Worm (Caenorhabditis elegans) whole organism, L1 larva: Measurements from ENCODE around the gene Y8A9A.2.

Experiments used
- aly-2 ChIP-seq: fragments of 150-350 bp; optimal IDR thresholded peaks from 2 replicates; lab custom pipeline; 2014; ENCODE audit warnings: missing biosample characterization, missing genetic modification characterization
- elt-3 ChIP-seq, 6 experiments: fragments of 150-350 bp in 1 of 6; sonication (generic microtip); optimal IDR thresholded peaks; 2 replicates each; lab custom pipeline; 2017 to 2018; ENCODE audit warnings: missing biosample characterization in 6 of 6, missing genetic modification characterization in 6 of 6, inconsistent platforms in 1 of 6
- fkh-10 ChIP-seq: sonication (generic microtip); optimal IDR thresholded peaks from 2 replicates; lab custom pipeline; 2017; ENCODE audit warnings: missing biosample characterization, missing genetic modification reagents, missing genetic modification characterization
- fos-1 ChIP-seq: fragments of 150-350 bp; optimal IDR thresholded peaks from 2 replicates; lab custom pipeline; 2014; ENCODE audit warnings: missing biosample characterization, missing genetic modification characterization
- lin-15B ChIP-seq: fragments of 150-350 bp; sonication (generic microtip); optimal IDR thresholded peaks from 3 replicates; lab custom pipeline; 2014; ENCODE audit warnings: missing biosample characterization, missing genetic modification characterization
- mep-1 ChIP-seq: fragments of 150-350 bp; optimal IDR thresholded peaks from 2 replicates; lab custom pipeline; 2014; ENCODE audit warnings: missing biosample characterization, missing genetic modification characterization
- nhr-12 ChIP-seq: sonication (generic microtip); optimal IDR thresholded peaks from 2 replicates; lab custom pipeline; 2017; ENCODE audit warnings: missing biosample characterization, missing genetic modification characterization
- nhr-19 ChIP-seq: fragments of 200-800 bp; sonication (Bioruptor generic); conservative IDR thresholded peaks from 2 replicates; pipeline ENCODE4 v1.3.6; 2022; ENCODE audit warnings: missing genetic modification characterization, missing compliant biosample characterization
- nhr-28 ChIP-seq: fragments of 150-350 bp; optimal IDR thresholded peaks from 2 replicates; lab custom pipeline; 2014; ENCODE audit warnings: missing biosample characterization, missing genetic modification characterization
- nhr-85 ChIP-seq: sonication (generic microtip); peaks from one replicate; lab custom pipeline; 2016; ENCODE audit warnings: missing genetic modification characterization, inconsistent platforms, missing compliant biosample characterization
- skn-1 ChIP-seq: fragments of 150-350 bp; optimal IDR thresholded peaks from 2 replicates; lab custom pipeline; 2014; ENCODE audit warnings: missing biosample characterization, missing genetic modification characterization
- unc-62 ChIP-seq: fragments of 150-350 bp; optimal IDR thresholded peaks from 2 replicates; lab custom pipeline; 2014; ENCODE audit warnings: missing biosample characterization, missing genetic modification reagents, missing genetic modification characterization
- ztf-11 ChIP-seq, 2 experiments: sonication (generic microtip); optimal IDR thresholded peaks; 2 replicates each; lab custom pipeline; 2016 to 2017; ENCODE audit warnings: missing genetic modification characterization in 2 of 2, missing biosample characterization in 1 of 2, missing compliant biosample characterization in 1 of 2

DNA sequence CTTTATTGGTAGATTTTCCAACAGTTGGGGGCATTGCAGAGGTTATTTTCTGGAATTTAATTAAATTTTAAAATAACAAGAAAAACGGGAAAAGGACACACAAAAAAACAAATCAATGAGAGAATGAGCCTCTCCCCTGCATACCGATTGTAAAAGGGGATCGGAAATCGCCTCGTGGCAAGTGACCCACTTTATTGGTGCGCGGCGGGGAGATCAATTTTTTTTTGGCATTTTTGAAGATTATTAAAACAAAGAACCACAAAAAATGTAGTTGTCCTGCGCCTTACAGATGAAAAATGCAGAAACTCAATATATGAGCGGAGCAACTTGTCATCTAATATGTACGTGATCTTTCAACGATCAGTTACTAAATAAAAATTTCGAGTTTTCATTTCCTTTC, 25.8 kb downstream of the Y8A9A.2 start, which contains the start of gene F54D10.7:
- TF ChIP-seq nhr-12: no peak
- TF ChIP-seq elt-3 (tag; optimal IDR thresholded peaks at IDR 0.05; lab: Kevin White, UChicago): no peak
- TF ChIP-seq nhr-85 (tag; lab: Kevin White, UChicago): no peak
- no peak for TF ChIP-seq nhr-19 (GFP tag; lab: Robert Waterston, UW)
- no peak for TF ChIP-seq unc-62
- no peak for TF ChIP-seq fkh-10 (GFP tag; lab: Kevin White, UChicago)
- TF ChIP-seq aly-2 (tag; lab: Kevin White, UChicago): no peak
- no peak for TF ChIP-seq ztf-11 (tag; optimal IDR thresholded peaks at IDR 0.05; lab: Kevin White, UChicago)
- no peak for TF ChIP-seq mep-1 (tag; lab: Kevin White, UChicago)
- TF ChIP-seq skn-1: no peak
- no peak for TF ChIP-seq fos-1 (tag; lab: Kevin White, UChicago)
- TF ChIP-seq nhr-28 (tag; lab: Kevin White, UChicago): no peak
- no peak for TF ChIP-seq lin-15B (tag; lab: Kevin White, UChicago)
